Worm (Caenorhabditis elegans) whole organism, L4/young adult: Measurements from ENCODE around the gene F31E3.12.

Experiments
- W03F9.2 ChIP-seq: fragments of 150-350 bp; optimal IDR thresholded peaks from 2 replicates; lab custom pipeline; 2014; ENCODE audit warnings: missing biosample characterization, missing genetic modification characterization
- dao-5 ChIP-seq: sonication (generic microtip); optimal IDR thresholded peaks from 2 replicates; lab custom pipeline; 2016; ENCODE audit warnings: missing genotype, missing genetic modification characterization, moderate library complexity, missing compliant biosample characterization
- him-1 ChIP-seq: sonication (generic microtip); optimal IDR thresholded peaks from 2 replicates; lab custom pipeline; 2016; ENCODE audit warnings: missing genotype, missing genetic modification reagents, missing genetic modification characterization, missing compliant biosample characterization

The F31E3.12 gene

ce11 chrIII:6988060-6988459 lies 18.9 kb downstream of the F31E3.12 start:
- TF ChIP-seq dao-5 (tag; lab: Kevin White, UChicago), result no peak
- no peak for TF ChIP-seq him-1
- TF ChIP-seq W03F9.2 (tag; lab: Kevin White, UChicago), result no peak

DNA sequence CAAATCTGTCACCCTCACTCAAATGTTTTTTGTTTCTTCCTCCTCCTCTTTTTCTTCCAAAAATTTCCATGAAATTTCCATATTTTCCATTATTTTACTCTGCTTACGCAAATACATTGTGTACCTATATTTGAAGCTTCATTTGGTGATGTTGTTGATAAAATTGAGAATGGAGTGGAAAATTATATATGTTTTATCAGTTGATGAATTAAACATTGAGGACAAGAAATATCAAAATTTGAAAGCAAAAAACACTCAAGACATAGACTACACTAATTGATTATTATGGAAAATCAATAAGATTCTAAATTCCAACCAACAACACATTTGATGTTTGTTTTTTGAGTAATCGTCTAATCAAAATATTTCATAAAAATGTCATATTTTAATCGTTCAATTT lies 20.0 kb downstream of the F31E3.12 start:
- TF ChIP-seq dao-5 (tag; lab: Kevin White, UChicago) (no peak), him-1 (no peak), W03F9.2 (tag; lab: Kevin White, UChicago) (peak; percentile 10)

- TF ChIP-seq him-1 (no peak), W03F9.2 (tag; lab: Kevin White, UChicago) (no peak), dao-5 (tag; lab: Kevin White, UChicago) (no peak)
Measured at ce11 chrIII:6989900-6990299, 20.7 kb downstream of the F31E3.12 start, which contains the start of gene prk-1. Gene prk-1 (plus strand): TSS chrIII:6990168.

DNA sequence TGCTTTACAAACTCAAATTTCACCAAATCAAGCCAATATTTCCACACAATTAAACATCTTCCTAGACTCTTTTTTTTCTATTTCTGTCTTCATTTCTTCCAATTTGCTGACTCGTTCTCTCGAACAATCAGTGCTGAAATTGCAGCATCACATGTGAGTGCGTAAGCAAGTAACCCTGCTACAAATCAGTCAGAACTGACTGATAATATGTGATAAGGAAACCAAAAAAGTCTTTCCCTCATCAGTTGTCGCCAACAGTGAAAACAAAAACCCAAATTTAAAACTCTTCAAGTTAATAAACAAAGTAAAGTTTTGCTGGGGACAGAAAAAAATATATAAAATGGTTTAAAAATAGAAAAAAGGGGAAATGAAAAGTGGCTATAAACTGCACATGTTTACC lies 22.3 kb downstream of the F31E3.12 start:
- TF ChIP-seq dao-5 (tag; lab: Kevin White, UChicago) (no peak), W03F9.2 (tag; lab: Kevin White, UChicago) (no peak), him-1 (no peak)

ce11 chrIII:6992496-6992895 lies 23.3 kb downstream of the F31E3.12 start:
- no peak for TF ChIP-seq dao-5 (tag; lab: Kevin White, UChicago)
- no peak for TF ChIP-seq W03F9.2 (tag; lab: Kevin White, UChicago)
- no peak for TF ChIP-seq him-1

ce11 chrIII:6993179-6993578 lies 24.0 kb downstream of the F31E3.12 start:
- TF ChIP-seq W03F9.2 (tag; lab: Kevin White, UChicago), result no peak
- TF ChIP-seq dao-5 (tag; lab: Kevin White, UChicago), result no peak
- TF ChIP-seq him-1, result no peak

ce11 chrIII:7002143-7002542 lies 33.0 kb downstream of the F31E3.12 start:
- TF ChIP-seq W03F9.2 (tag; lab: Kevin White, UChicago) (no peak), him-1 (no peak), dao-5 (tag; lab: Kevin White, UChicago) (no peak)

- TF ChIP-seq him-1, result no peak
- TF ChIP-seq dao-5 (tag; lab: Kevin White, UChicago), result no peak
Measured at ce11 chrIII:7005350-7005749, 36.2 kb downstream of the F31E3.12 start, which contains the start of gene C06E8.5. Gene C06E8.5 (minus strand): TSS chrIII:7005450.

DNA sequence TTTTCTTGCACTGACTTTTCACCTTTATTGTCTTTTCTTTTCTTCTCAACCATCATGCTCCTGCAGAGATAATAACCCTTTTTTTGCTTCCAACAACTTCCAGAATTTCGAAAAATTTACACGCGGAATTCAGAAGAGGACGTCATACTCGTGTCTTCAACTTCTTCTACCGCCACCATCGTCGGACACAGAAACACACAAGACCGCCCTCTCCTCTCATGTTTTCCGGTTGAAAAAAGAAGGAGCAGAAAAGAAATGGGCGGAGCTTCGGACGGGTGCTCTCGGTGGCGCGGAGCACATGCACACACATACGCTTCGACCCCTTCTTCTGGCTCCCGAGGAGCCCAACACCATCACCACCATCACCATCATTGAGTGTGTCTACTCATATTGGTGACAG lies 39.6 kb downstream of the F31E3.12 start, which contains the start of gene lgc-38:
Gene lgc-38 (plus strand): TSS at position 301 of the 400 bp plus-strand sequence.
- no peak for TF ChIP-seq him-1
- TF ChIP-seq W03F9.2 (tag; lab: Kevin White, UChicago), result no peak
- no peak for TF ChIP-seq dao-5 (tag; lab: Kevin White, UChicago)

- TF ChIP-seq dao-5 (tag; lab: Kevin White, UChicago), result no peak
- no peak for TF ChIP-seq him-1
- TF ChIP-seq W03F9.2 (tag; lab: Kevin White, UChicago), result no peak
Measured at ce11 chrIII:7012060-7012459, 42.9 kb downstream of the F31E3.12 start.

- no peak for TF ChIP-seq W03F9.2 (tag; lab: Kevin White, UChicago)
- no peak for TF ChIP-seq dao-5 (tag; lab: Kevin White, UChicago)
- no peak for TF ChIP-seq him-1
Measured at ce11 chrIII:7013764-7014163, 44.6 kb downstream of the F31E3.12 start.
